Worm (Caenorhabditis elegans) whole organism, L4 larva: ENCODE data around the gene EEED8.12.

ENCODE experiments used
- D1046.2 ChIP-seq: fragments of 200-800 bp; sonication (Bioruptor generic); IDR thresholded peaks from 2 replicates; pipeline ENCODE4 v1.3.6; 2022; ENCODE audit warnings: missing genetic modification characterization, missing compliant biosample characterization
- F10B5.3 ChIP-seq: sonication (generic microtip); optimal IDR thresholded peaks from 2 replicates; lab custom pipeline; 2016; ENCODE audit warnings: mild to moderate bottlenecking, missing genetic modification characterization, missing compliant biosample characterization
- F37D6.2 ChIP-seq: sonication (generic microtip); optimal IDR thresholded peaks from 2 replicates; lab custom pipeline; 2016; ENCODE audit warnings: mild to moderate bottlenecking, missing genetic modification characterization, missing compliant biosample characterization
- R02D3.7 ChIP-seq: fragments of 150-350 bp; sonication (generic microtip); optimal IDR thresholded peaks from 3 replicates; lab custom pipeline; 2014; ENCODE audit warnings: missing biosample characterization, missing genetic modification characterization
- T20F7.1 ChIP-seq: fragments of 200-800 bp; sonication (Bioruptor generic); optimal IDR thresholded peaks from 2 replicates; lab custom pipeline; 2018; ENCODE audit warnings: mild to moderate bottlenecking, missing genetic modification characterization, missing compliant biosample characterization
- T26A8.4 ChIP-seq: fragments of 200-800 bp; sonication (Bioruptor generic); IDR thresholded peaks from 2 replicates; pipeline ENCODE4 v1.3.6; 2022; ENCODE audit warnings: missing genetic modification characterization, missing compliant biosample characterization
- Y105C5A.15 ChIP-seq: fragments of 200-800 bp; sonication (Bioruptor generic); IDR thresholded peaks from 2 replicates; pipeline ENCODE4 v1.3.6; 2022; ENCODE audit warnings: missing genetic modification characterization, missing compliant biosample characterization
- Y48G9A.11 ChIP-seq: fragments of 200-800 bp; sonication (Bioruptor generic); IDR thresholded peaks from 2 replicates; pipeline ENCODE4 v1.3.6; 2022; ENCODE audit warnings: missing genetic modification reagents, missing genetic modification characterization, missing compliant biosample characterization
- Y5F2A.4 ChIP-seq: fragments of 200-800 bp; sonication (Bioruptor generic); optimal IDR thresholded peaks from 2 replicates; lab custom pipeline; 2018; ENCODE audit warnings: mild to moderate bottlenecking, missing genetic modification characterization, missing compliant biosample characterization
- Y75B8A.6 ChIP-seq: fragments of 200-800 bp; sonication (Bioruptor generic); IDR thresholded peaks from 2 replicates; pipeline ENCODE4 v1.3.6; 2022; ENCODE audit warnings: missing genetic modification reagents, missing genetic modification characterization, missing compliant biosample characterization
- ZK337.2 ChIP-seq: fragments of 200-800 bp; sonication (Bioruptor generic); IDR thresholded peaks from 2 replicates; pipeline ENCODE4 v1.3.6; 2022; ENCODE audit warnings: missing genetic modification reagents, missing genetic modification characterization, missing compliant biosample characterization
- aha-1 ChIP-seq: fragments of 150-350 bp; peaks from one replicate; lab custom pipeline; 2014; ENCODE audit warnings: missing biosample characterization, missing genetic modification characterization
- aly-2 ChIP-seq: sonication (generic microtip); optimal IDR thresholded peaks from 2 replicates; lab custom pipeline; 2018; ENCODE audit warnings: missing biosample characterization, missing genetic modification characterization
- arid-1 ChIP-seq: fragments of 200-800 bp; sonication (Bioruptor generic); conservative IDR thresholded peaks from 2 replicates; pipeline ENCODE4 v1.3.6; 2022; ENCODE audit warnings: missing genetic modification reagents, missing genetic modification characterization, missing compliant biosample characterization
- ceh-62 ChIP-seq: sonication (generic microtip); optimal IDR thresholded peaks from 2 replicates; lab custom pipeline; 2017; ENCODE audit warnings: missing biosample characterization, missing genetic modification characterization
- ceh-82 ChIP-seq: sonication (generic microtip); optimal IDR thresholded peaks from 2 replicates; lab custom pipeline; 2017; ENCODE audit warnings: missing biosample characterization, missing genetic modification characterization
- daf-16 ChIP-seq, 3 experiments: sonication (generic microtip); optimal IDR thresholded peaks; 2 replicates each; lab custom pipeline; 2016 to 2017; ENCODE audit warnings: missing genetic modification characterization in 3 of 3, missing genetic modification reagents in 3 of 3, mild to moderate bottlenecking in 2 of 3, missing compliant biosample characterization in 2 of 3, missing biosample characterization in 1 of 3, moderate library complexity in 1 of 3
- dmd-6 ChIP-seq: fragments of 200-800 bp; sonication (Bioruptor generic); IDR thresholded peaks from 2 replicates; pipeline ENCODE4 v1.3.6; 2022; ENCODE audit warnings: missing genetic modification reagents, missing genetic modification characterization, missing compliant biosample characterization
- dpl-1 ChIP-seq: fragments of 150-350 bp; optimal IDR thresholded peaks from 2 replicates; lab custom pipeline; 2014; ENCODE audit warnings: missing biosample characterization, missing genetic modification reagents, missing genetic modification characterization
- duxl-1 ChIP-seq: sonication (generic microtip); optimal IDR thresholded peaks from 2 replicates; lab custom pipeline; 2016; ENCODE audit warnings: mild to moderate bottlenecking, missing genetic modification characterization, moderate library complexity, missing compliant biosample characterization; ENCODE audit not compliant: poor library complexity
- egl-27 ChIP-seq: sonication (generic microtip); optimal IDR thresholded peaks from 3 replicates; lab custom pipeline; 2017; ENCODE audit warnings: missing biosample characterization, missing genetic modification reagents, missing genetic modification characterization
- egl-43 ChIP-seq: fragments of 200-800 bp; sonication (Bioruptor generic); IDR thresholded peaks from 2 replicates; pipeline ENCODE4 v1.3.6; 2022; ENCODE audit warnings: missing genetic modification reagents, missing genetic modification characterization, missing compliant biosample characterization
- fkh-10 ChIP-seq: fragments of 150-350 bp; optimal IDR thresholded peaks from 2 replicates; lab custom pipeline; 2014; ENCODE audit warnings: missing biosample characterization, missing genetic modification reagents, missing genetic modification characterization
- hlh-11 ChIP-seq: fragments of 200-800 bp; sonication (Bioruptor generic); optimal IDR thresholded peaks from 2 replicates; lab custom pipeline; 2018; ENCODE audit warnings: mild to moderate bottlenecking, missing genetic modification characterization, missing compliant biosample characterization
- hlh-30 ChIP-seq: sonication (generic microtip); optimal IDR thresholded peaks from 2 replicates; lab custom pipeline; 2017; ENCODE audit warnings: antibody characterized with exemption, mild to moderate bottlenecking, missing genetic modification characterization, missing compliant biosample characterization; ENCODE audit not compliant: insufficient read depth
- lin-13 ChIP-seq: fragments of 150-350 bp; optimal IDR thresholded peaks from 2 replicates; lab custom pipeline; 2014; ENCODE audit warnings: missing biosample characterization, missing genetic modification reagents, missing genetic modification characterization
- lin-29 ChIP-seq: fragments of 200-800 bp; sonication (Bioruptor generic); IDR thresholded peaks from 2 replicates; pipeline ENCODE4 v1.3.6; 2022; ENCODE audit warnings: missing genetic modification reagents, missing genetic modification characterization, missing compliant biosample characterization
- lin-38 ChIP-seq: fragments of 200-800 bp; sonication (Bioruptor generic); IDR thresholded peaks from 2 replicates; pipeline ENCODE4 v1.3.6; 2022; ENCODE audit warnings: missing genetic modification reagents, missing genetic modification characterization, missing compliant biosample characterization
- madf-9 ChIP-seq: fragments of 200-800 bp; sonication (Bioruptor generic); conservative IDR thresholded peaks from 2 replicates; pipeline ENCODE4 v1.3.6; 2022; ENCODE audit warnings: missing genetic modification reagents, missing genetic modification characterization, missing compliant biosample characterization
- mdt-29 ChIP-seq: fragments of 200-800 bp; sonication (Bioruptor generic); IDR thresholded peaks from 2 replicates; pipeline ENCODE4 v1.3.6; 2022; ENCODE audit warnings: missing genetic modification reagents, missing genetic modification characterization, missing compliant biosample characterization
- mxl-2 ChIP-seq: fragments of 200-800 bp; sonication (Bioruptor generic); conservative IDR thresholded peaks from 2 replicates; pipeline ENCODE4 v1.3.6; 2022; ENCODE audit warnings: missing genetic modification reagents, missing genetic modification characterization, missing compliant biosample characterization
- nhr-102 ChIP-seq: sonication (generic microtip); optimal IDR thresholded peaks from 2 replicates; lab custom pipeline; 2016; ENCODE audit warnings: mild to moderate bottlenecking, missing genetic modification characterization, moderate library complexity, missing compliant biosample characterization
- nhr-237 ChIP-seq: sonication (generic microtip); optimal IDR thresholded peaks from 2 replicates; lab custom pipeline; 2017; ENCODE audit warnings: missing biosample characterization, missing genetic modification characterization
- nhr-41 ChIP-seq: fragments of 200-800 bp; sonication (Bioruptor generic); IDR thresholded peaks from 2 replicates; pipeline ENCODE4 v1.3.6; 2022; ENCODE audit warnings: missing genetic modification reagents, missing genetic modification characterization, missing compliant biosample characterization
- nhr-77 ChIP-seq: fragments of 150-350 bp; optimal IDR thresholded peaks from 2 replicates; lab custom pipeline; 2014; ENCODE audit warnings: missing biosample characterization, missing genetic modification characterization
- pha-4 ChIP-seq, 2 experiments: fragments of 150-350 bp in 1 of 2; fragments of 200-800 bp in 1 of 2; sonication (Bioruptor generic) in 1 of 2; IDR thresholded peaks in 1 of 2; optimal IDR thresholded peaks in 1 of 2; 2 replicates each; pipeline versions ENCODE4 v1.3.6 to Lab custom; 2014 to 2022; ENCODE audit warnings: missing genetic modification characterization in 2 of 2, missing genetic modification reagents in 2 of 2, missing biosample characterization in 1 of 2, missing compliant biosample characterization in 1 of 2
- pqm-1 ChIP-seq: sonication (generic microtip); optimal IDR thresholded peaks from 2 replicates; lab custom pipeline; 2017; ENCODE audit warnings: missing biosample characterization, missing genetic modification characterization
- rbr-2 ChIP-seq: sonication (generic microtip); optimal IDR thresholded peaks from 2 replicates; lab custom pipeline; 2016; ENCODE audit warnings: missing genotype, missing genetic modification characterization, missing compliant biosample characterization
- saeg-2 ChIP-seq: fragments of 200-800 bp; sonication (Bioruptor generic); IDR thresholded peaks from 2 replicates; pipeline ENCODE4 v1.3.6; 2022; ENCODE audit warnings: missing genetic modification reagents, missing genetic modification characterization, missing compliant biosample characterization
- sdz-12 ChIP-seq: fragments of 200-800 bp; sonication (Bioruptor generic); optimal IDR thresholded peaks from 2 replicates; lab custom pipeline; 2018; ENCODE audit warnings: mild to moderate bottlenecking, missing genetic modification characterization, missing compliant biosample characterization
- set-16 ChIP-seq: fragments of 200-800 bp; sonication (Bioruptor generic); IDR thresholded peaks from 2 replicates; pipeline ENCODE4 v1.3.6; 2022; ENCODE audit warnings: missing genetic modification reagents, missing genetic modification characterization, missing compliant biosample characterization
- skn-1 ChIP-seq: fragments of 150-350 bp; optimal IDR thresholded peaks from 2 replicates; lab custom pipeline; 2014; ENCODE audit warnings: missing biosample characterization, missing genetic modification characterization
- snpc-1.2 ChIP-seq: fragments of 200-800 bp; sonication (Bioruptor generic); IDR thresholded peaks from 2 replicates; pipeline ENCODE4 v1.3.6; 2022; ENCODE audit warnings: missing genetic modification reagents, missing genetic modification characterization, missing compliant biosample characterization
- spr-3 ChIP-seq: fragments of 200-800 bp; sonication (Bioruptor generic); optimal IDR thresholded peaks from 2 replicates; lab custom pipeline; 2018; ENCODE audit warnings: mild to moderate bottlenecking, missing genetic modification characterization, missing compliant biosample characterization
- tra-1 ChIP-seq: fragments of 200-800 bp; sonication (Bioruptor generic); IDR thresholded peaks from 2 replicates; pipeline ENCODE4 v1.3.6; 2022; ENCODE audit warnings: missing genetic modification reagents, missing genetic modification characterization, missing compliant biosample characterization
- unc-130 ChIP-seq: sonication (generic microtip); optimal IDR thresholded peaks from 2 replicates; lab custom pipeline; 2016; ENCODE audit warnings: missing genetic modification reagents, missing genetic modification characterization, missing compliant biosample characterization
- unc-62 ChIP-seq, 3 experiments: fragments of 150-350 bp in 1 of 3; sonication (generic microtip); optimal IDR thresholded peaks in 2 of 3; peaks in 1 of 3; 1 replicate in 1 of 3; 2 replicates in 2 of 3; lab custom pipeline; 2014 to 2017; ENCODE audit warnings: missing biosample characterization in 3 of 3, missing genetic modification characterization in 3 of 3, missing genetic modification reagents in 3 of 3, missing genotype in 1 of 3
- zag-1 ChIP-seq: fragments of 150-350 bp; optimal IDR thresholded peaks from 2 replicates; lab custom pipeline; 2014; ENCODE audit warnings: missing biosample characterization, missing genetic modification characterization
- zfp-2 ChIP-seq: sonication (generic microtip); optimal IDR thresholded peaks from 2 replicates; lab custom pipeline; 2016; ENCODE audit warnings: mild to moderate bottlenecking, missing genetic modification characterization, missing compliant biosample characterization

The EEED8.12 gene

ce11 chrII:5379614-5380077 is 29.2 kb downstream of the EEED8.12 start, which contains the start of gene pkc-3 (continued):
- TF ChIP-seq Y75B8A.6 (GFP tag; lab: Robert Waterston, UW) = 0 out of 2 replicates have a peak, but pooled peaks have one; percentile 27
- TF ChIP-seq pqm-1 = peak; percentile 71
- peak; percentile 42 for TF ChIP-seq spr-3 (GFP tag; lab: Kevin White, UChicago)
- peak; percentile 46 for TF ChIP-seq rbr-2
- peak; percentile 58; the same call in 1 of the 2 replicates for TF ChIP-seq snpc-1.2 (GFP tag; lab: Robert Waterston, UW)
- peak; percentile 54 for TF ChIP-seq lin-13
- peak; percentile 89 for TF ChIP-seq nhr-77 (tag; lab: Kevin White, UChicago)
- no peak for TF ChIP-seq fkh-10
- no peak for TF ChIP-seq egl-43 (GFP tag; lab: Robert Waterston, UW)
- TF ChIP-seq dpl-1 = peak; percentile 38
- TF ChIP-seq zag-1 (tag; lab: Kevin White, UChicago) = no peak
- TF ChIP-seq unc-130 = peak; percentile 15
- TF ChIP-seq mxl-2 (GFP tag; lab: Robert Waterston, UW) = no peak
- peak; percentile 35; the same call in 1 of the 2 replicates for TF ChIP-seq madf-9 (GFP tag; lab: Robert Waterston, UW)
- peak; percentile 59 for TF ChIP-seq nhr-102 (tag; lab: Kevin White, UChicago)
- no peak for TF ChIP-seq ZK337.2 (GFP tag; lab: Robert Waterston, UW)
- TF ChIP-seq F10B5.3 (tag; lab: Kevin White, UChicago) = no peak
- TF ChIP-seq dmd-6 = peak; percentile 52
- no peak for TF ChIP-seq F37D6.2
- TF ChIP-seq saeg-2 (GFP tag; lab: Robert Waterston, UW) = no peak
- peak; percentile 76 for TF ChIP-seq T20F7.1 (GFP tag; lab: Kevin White, UChicago)
- peak; percentile 83 for TF ChIP-seq hlh-30 (tag; lab: Kevin White, UChicago)
- TF ChIP-seq nhr-41 (GFP tag; lab: Robert Waterston, UW) = peak; percentile 87
- peak; percentile 50 for TF ChIP-seq duxl-1 (tag; lab: Kevin White, UChicago)
- 0 out of 2 replicates have a peak, but pooled peaks have one; percentile 25 for TF ChIP-seq arid-1 (GFP tag; lab: Robert Waterston, UW)
- no peak for TF ChIP-seq aly-2 (tag; lab: Kevin White, UChicago)
- TF ChIP-seq pha-4 (GFP tag; IDR thresholded peaks at IDR 0.05; lab: Robert Waterston, UW) = peak; percentile 39; the same call in 1 of the 2 replicates
- TF ChIP-seq pha-4 (tag; optimal IDR thresholded peaks at IDR 0.05; lab: Kevin White, UChicago) = peak; percentile 68
- no peak for TF ChIP-seq D1046.2 (GFP tag; lab: Robert Waterston, UW)
- TF ChIP-seq egl-27 (tag; lab: Kevin White, UChicago) = no peak
- TF ChIP-seq ceh-62 (tag; lab: Kevin White, UChicago) = no peak
- TF ChIP-seq lin-29 (GFP tag; lab: Robert Waterston, UW) = no peak
- peak; percentile 78 for TF ChIP-seq T26A8.4
- TF ChIP-seq aha-1 (tag; lab: Kevin White, UChicago) = peak; percentile 99
- peak in 1 of 2 experiments; percentile 16 for TF ChIP-seq daf-16 (GFP tag; optimal IDR thresholded peaks at IDR 0.05; lab: Kevin White, UChicago)
- peak; percentile 72 for TF ChIP-seq daf-16 (tag; optimal IDR thresholded peaks at IDR 0.05; lab: Kevin White, UChicago)
- no peak for TF ChIP-seq Y5F2A.4 (GFP tag; lab: Kevin White, UChicago)
- TF ChIP-seq sdz-12 (GFP tag; lab: Kevin White, UChicago) = no peak
- no peak for TF ChIP-seq ceh-82 (tag; lab: Kevin White, UChicago)
- no peak for TF ChIP-seq set-16
- no peak for TF ChIP-seq zfp-2
- no peak for TF ChIP-seq nhr-237 (tag; lab: Kevin White, UChicago)
- TF ChIP-seq tra-1 (GFP tag; lab: Robert Waterston, UW) = no peak
- TF ChIP-seq mdt-29 (GFP tag; lab: Robert Waterston, UW) = 0 out of 2 replicates have a peak, but pooled peaks have one; percentile 20
- no peak for TF ChIP-seq skn-1 (tag; lab: Kevin White, UChicago)
- peak; percentile 93 for TF ChIP-seq hlh-11 (tag; lab: Kevin White, UChicago)
- TF ChIP-seq R02D3.7 (tag; lab: Kevin White, UChicago) = no peak
- TF ChIP-seq unc-62 (GFP tag; optimal IDR thresholded peaks at IDR 0.05 in 1 of 2; lab: Kevin White, UChicago) = peak in 1 of 2 experiments; percentile 19
- no peak for TF ChIP-seq unc-62 (tag; optimal IDR thresholded peaks at IDR 0.05; lab: Kevin White, UChicago)
- peak; percentile 79 for TF ChIP-seq lin-38 (GFP tag; lab: Robert Waterston, UW)
- TF ChIP-seq Y105C5A.15 = no peak
- no peak for TF ChIP-seq Y48G9A.11 (GFP tag; lab: Robert Waterston, UW)
